Fruit fly (Drosophila melanogaster): Measurements from ENCODE around the gene amd.
A peak's percentile ranks its signal among the peaks of the same experiment; 100 is the strongest.

amd gene

DNA sequence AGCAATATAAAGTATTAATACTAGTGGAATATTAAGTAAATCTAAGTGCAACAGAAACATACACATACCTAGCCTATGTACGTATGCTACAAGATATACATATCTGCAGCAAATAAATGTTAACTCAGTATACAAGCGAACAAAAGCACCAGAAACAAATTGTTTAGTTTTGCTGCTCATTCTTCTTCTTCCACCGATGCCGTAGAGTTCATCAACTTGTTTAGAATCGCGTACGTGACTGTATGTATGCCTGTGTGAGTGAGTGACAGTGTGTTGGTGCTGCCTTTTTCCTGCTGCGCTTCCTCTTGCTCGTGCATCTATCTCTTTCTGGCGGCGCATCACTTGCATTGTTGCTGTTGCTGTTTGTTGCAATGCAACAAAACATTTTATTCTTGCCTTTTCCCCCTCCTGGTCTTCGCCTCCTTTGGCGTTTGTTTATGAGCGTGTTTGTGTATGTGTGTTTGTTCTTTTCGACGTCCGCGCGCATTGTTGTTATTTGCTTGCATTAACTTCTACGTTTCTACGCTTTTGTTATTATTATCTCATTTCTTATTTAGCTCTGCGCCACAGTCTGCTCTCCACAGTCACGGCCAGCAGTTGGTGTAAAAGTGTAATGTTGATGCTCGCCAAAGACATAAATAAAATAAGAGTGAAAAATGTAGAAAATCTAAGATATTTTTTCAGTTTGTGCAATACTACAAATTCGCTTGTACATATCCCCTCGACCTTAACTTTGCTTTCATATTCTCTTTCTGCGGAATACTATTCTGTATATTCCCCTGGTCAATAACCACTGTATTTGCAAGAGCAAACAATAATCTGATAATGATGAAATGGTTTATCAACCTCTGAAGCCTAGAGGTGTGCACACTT lies 49.0 kb downstream of the amd start (continued):
- TF ChIP-seq HLH3B (GFP tag; IDR thresholded peaks at IDR 0.05) (no peak), hth (optimal IDR thresholded peaks at IDR 0.05) (no peak), CG11695 (GFP tag; IDR thresholded peaks at IDR 0.05) (0 out of 3 replicates have a peak, but pooled peaks have one; percentile 9), tio (GFP tag; optimal IDR thresholded peaks at IDR 0.05) (peak; percentile 48), CG6272 (GFP tag; IDR thresholded peaks at IDR 0.05) (no peak), CG17802 (tag; optimal IDR thresholded peaks at IDR 0.05) (no peak), CG14014 (GFP tag; IDR thresholded peaks at IDR 0.05) (no peak), CG1832 (GFP tag; optimal IDR thresholded peaks at IDR 0.05) (peak; percentile 40), CG14050 (GFP tag; IDR thresholded peaks at IDR 0.05) (no peak), CG9817 (tag; optimal IDR thresholded peaks at IDR 0.05) (peak; percentile 19), chinmo (GFP tag; IDR thresholded peaks at IDR 0.05; ENCODE audit: partially characterized antibody) (no peak), otp (GFP tag; IDR thresholded peaks at IDR 0.05) (no peak), CG7556 (GFP tag; optimal IDR thresholded peaks at IDR 0.05) (peak; percentile 32), CG18011 (GFP tag; optimal IDR thresholded peaks at IDR 0.05) (no peak), eve (GFP tag; optimal IDR thresholded peaks at IDR 0.05) (no peak), CG33557 (GFP tag; optimal IDR thresholded peaks at IDR 0.05) (peak; percentile 46), Atf3 (GFP tag; optimal IDR thresholded peaks at IDR 0.05) (no peak), Gug (GFP tag; IDR thresholded peaks at IDR 0.05) (0 out of 4 replicates have a peak, but pooled peaks have one; percentile 24), CG18599 (GFP tag; optimal IDR thresholded peaks at IDR 0.05) (peak; percentile 16), mirr (GFP tag; optimal IDR thresholded peaks at IDR 0.05) (no peak), CG12744 (GFP tag; optimal IDR thresholded peaks at IDR 0.05) (no peak), stc (GFP tag; IDR thresholded peaks at IDR 0.05) (peak; percentile 46; the same call in 1 of the 2 replicates), toy (GFP tag; IDR thresholded peaks at IDR 0.05) (no peak), run (tag; optimal IDR thresholded peaks at IDR 0.05) (no peak), Bteb2 (GFP tag; optimal IDR thresholded peaks at IDR 0.05) (no peak), Dad (GFP tag; optimal IDR thresholded peaks at IDR 0.05) (no peak), tgo (GFP tag; IDR thresholded peaks at IDR 0.05) (no peak), insv (GFP tag; optimal IDR thresholded peaks at IDR 0.05) (no peak), Optix (GFP tag; IDR thresholded peaks at IDR 0.05) (no peak), al (GFP tag; IDR thresholded peaks at IDR 0.05) (0 out of 2 replicates have a peak, but pooled peaks have one; percentile 3), CG12942 (GFP tag; optimal IDR thresholded peaks at IDR 0.05) (peak; percentile 16), Dp (GFP tag; optimal IDR thresholded peaks at IDR 0.05) (no peak), CG8924 (tag; optimal IDR thresholded peaks at IDR 0.05) (peak; percentile 15), CG31388 (GFP tag; optimal IDR thresholded peaks at IDR 0.05) (no peak), CG17359 (tag; optimal IDR thresholded peaks at IDR 0.05) (peak; percentile 52), CG10209 (GFP tag; optimal IDR thresholded peaks at IDR 0.05) (peak; percentile 25), CG16815 (GFP tag; optimal IDR thresholded peaks at IDR 0.05) (peak; percentile 19), CG11560 (tag; IDR thresholded peaks at IDR 0.05) (no peak), Scr (GFP tag; IDR thresholded peaks at IDR 0.05; ENCODE audit: partially characterized antibody) (no peak), Asciz (GFP tag; optimal IDR thresholded peaks at IDR 0.05) (peak; percentile 16), CG7786 (GFP tag; optimal IDR thresholded peaks at IDR 0.05) (no peak), luna (GFP tag; optimal IDR thresholded peaks at IDR 0.05) (no peak), Gsc (GFP tag; IDR thresholded peaks at IDR 0.05) (no peak), p53 (GFP tag; optimal IDR thresholded peaks at IDR 0.05) (peak; percentile 1), schlank (tag; optimal IDR thresholded peaks at IDR 0.05) (no peak), pfk (GFP tag; optimal IDR thresholded peaks at IDR 0.05) (no peak), sima (GFP tag; optimal IDR thresholded peaks at IDR 0.05) (no peak), CG14965 (GFP tag; optimal IDR thresholded peaks at IDR 0.05; ENCODE audit: borderline replicate concordance) (no peak), TFAM (GFP tag; optimal IDR thresholded peaks at IDR 0.05) (no peak)
